Worm (Caenorhabditis elegans): ENCODE data around the gene C35D10.6.

DNA sequence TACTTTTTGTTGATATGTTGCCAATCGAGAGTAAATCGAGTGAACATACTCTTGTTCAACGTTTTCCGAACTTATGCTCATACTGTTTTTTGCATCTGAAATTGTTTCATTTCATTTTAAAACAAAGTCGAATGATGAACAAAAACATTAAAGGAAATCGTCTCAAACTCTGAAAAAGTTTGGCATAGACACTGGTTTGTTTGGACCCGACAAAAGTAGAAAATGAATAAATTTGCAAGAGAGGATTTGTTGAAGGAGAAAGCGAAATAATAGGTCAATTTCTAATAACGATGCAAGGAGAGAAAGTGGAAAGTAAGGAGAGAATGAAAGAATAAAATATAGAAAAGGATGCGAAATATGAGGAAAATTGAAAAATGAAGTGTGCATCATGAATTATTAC, 15.5 kb downstream of the C35D10.6 start, which contains the start of gene C35D10.12:
- TF ChIP-seq elt-2 (tag; optimal IDR thresholded peaks at IDR 0.05), result no peak
- no peak for TF ChIP-seq elt-1 (tag; optimal IDR thresholded peaks at IDR 0.05)
- TF ChIP-seq nhr-11 (tag; optimal IDR thresholded peaks at IDR 0.05), result no peak
- TF ChIP-seq snpc-4 (tag; optimal IDR thresholded peaks at IDR 0.05), result no peak
- no peak for TF ChIP-seq jun-1 (tag; optimal IDR thresholded peaks at IDR 0.05)
- no peak for TF ChIP-seq ZK546.5 (tag; optimal IDR thresholded peaks at IDR 0.05)
- TF ChIP-seq ztf-4 (tag; optimal IDR thresholded peaks at IDR 0.05), result no peak
- no peak for TF ChIP-seq egl-27 (tag; optimal IDR thresholded peaks at IDR 0.05)
- no peak for TF ChIP-seq lin-39 (tag; optimal IDR thresholded peaks at IDR 0.05)
- TF ChIP-seq unc-39 (tag; optimal IDR thresholded peaks at IDR 0.05), result no peak
- TF ChIP-seq nhr-28 (tag; optimal IDR thresholded peaks at IDR 0.05), result no peak
- TF ChIP-seq nhr-77 (tag; optimal IDR thresholded peaks at IDR 0.05), result no peak
- no peak for TF ChIP-seq fkh-10 (GFP tag; optimal IDR thresholded peaks at IDR 0.05)

Data from whole organism, L3 larva.